Worm (Caenorhabditis elegans): ENCODE measurements around the gene W08G11.1.

DNA sequence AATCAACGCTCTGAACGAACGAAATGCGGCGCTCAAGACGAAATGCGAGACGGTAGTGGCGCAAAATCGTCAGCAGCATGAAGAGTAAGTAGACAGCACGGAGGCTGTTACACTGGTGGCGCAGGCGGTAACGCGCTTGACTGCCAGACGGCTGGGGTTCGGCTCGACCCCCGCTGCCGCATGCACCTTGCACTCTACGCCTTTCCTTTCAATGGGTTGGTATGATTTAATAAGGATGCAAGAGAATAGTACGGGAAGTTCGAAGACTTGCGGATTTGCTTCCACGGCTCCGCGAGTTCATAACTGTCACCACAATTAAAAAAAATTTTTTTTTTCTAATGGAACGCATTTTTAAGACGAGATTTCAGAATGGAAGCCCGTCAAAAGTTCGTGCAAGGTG, 23.2 kb downstream of the W08G11.1 start:
- no peak for TF ChIP-seq nhr-25 (tag; optimal IDR thresholded peaks at IDR 0.05)
- no peak for TF ChIP-seq elt-3 (tag; optimal IDR thresholded peaks at IDR 0.05)

All from whole organism, L2 larva.